Worm (Caenorhabditis elegans) whole organism, midembryonic: ENCODE measurements around the gene try-11.

Experiments
- T22C8.4 ChIP-seq: fragments of 200-800 bp; sonication (Bioruptor generic); IDR thresholded peaks from 2 replicates; pipeline ENCODE4 v1.3.6; 2022; ENCODE audit warnings: missing genetic modification characterization, missing compliant biosample characterization
- klf-2 ChIP-seq: fragments of 200-800 bp; sonication (Bioruptor generic); conservative IDR thresholded peaks from 2 replicates; pipeline ENCODE4 v1.3.6; 2022; ENCODE audit warnings: missing genetic modification reagents, missing genetic modification characterization, missing compliant biosample characterization
- med-1 ChIP-seq: sonication (generic microtip); optimal IDR thresholded peaks from 2 replicates; lab custom pipeline; 2017; ENCODE audit warnings: missing genetic modification characterization, mild to moderate bottlenecking, missing compliant biosample characterization, antibody characterized with exemption, missing genetic modification reagents; ENCODE audit not compliant: insufficient read depth
- ref-1 ChIP-seq: fragments of 200-800 bp; sonication (Bioruptor generic); conservative IDR thresholded peaks from 2 replicates; pipeline ENCODE4 v1.3.6; 2022; ENCODE audit warnings: missing genetic modification reagents, missing genetic modification characterization, missing compliant biosample characterization
- ztf-23 ChIP-seq: fragments of 200-800 bp; sonication (Bioruptor generic); IDR thresholded peaks from 2 replicates; pipeline ENCODE4 v1.3.6; 2022; ENCODE audit warnings: missing genetic modification reagents, missing genetic modification characterization, missing compliant biosample characterization
- ztf-29 ChIP-seq: fragments of 200-800 bp; sonication (Bioruptor generic); IDR thresholded peaks from 2 replicates; pipeline ENCODE4 v1.3.6; 2022; ENCODE audit warnings: missing genetic modification reagents, missing genetic modification characterization, missing compliant biosample characterization

ce11 chrV:7434805-7435363 lies 16.6 kb upstream of the try-11 start:
- TF ChIP-seq med-1, result no peak
- TF ChIP-seq ref-1 (GFP tag; lab: Robert Waterston, UW), result no peak
- TF ChIP-seq T22C8.4 (GFP tag; lab: Robert Waterston, UW), result no peak
- no peak for TF ChIP-seq klf-2 (GFP tag; lab: Robert Waterston, UW)
- TF ChIP-seq ztf-23 (GFP tag; lab: Robert Waterston, UW), result no peak
- no peak for TF ChIP-seq ztf-29 (GFP tag; lab: Robert Waterston, UW)
